Worm (Caenorhabditis elegans): ENCODE measurements around the gene C27D6.11.

DNA sequence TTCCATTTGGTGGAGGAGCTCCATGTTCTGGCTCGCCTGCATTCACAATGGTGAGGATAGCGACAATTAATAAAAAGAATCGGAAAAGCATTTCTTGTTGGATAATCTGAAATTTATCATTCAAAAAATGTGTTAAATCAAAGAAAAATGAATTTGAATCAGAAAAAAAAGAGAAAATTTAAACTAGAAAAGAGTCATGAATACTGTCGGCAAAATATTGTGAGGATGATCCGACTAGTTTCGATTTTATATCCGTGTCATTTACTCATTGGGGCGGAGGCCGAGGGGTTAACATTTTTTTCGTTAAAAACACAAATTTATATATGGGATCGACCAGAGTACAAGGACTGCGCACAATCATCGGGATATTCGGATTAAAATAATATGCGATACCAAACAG lies 16.9 kb upstream of the C27D6.11 start, which contains the start of gene C27D6.12:
- no peak for TF ChIP-seq lin-40 (tag; optimal IDR thresholded peaks at IDR 0.05)
- no peak for TF ChIP-seq ztf-28 (GFP tag; IDR thresholded peaks at IDR 0.05)
- no peak for TF ChIP-seq B0261.1 (tag; optimal IDR thresholded peaks at IDR 0.05)
